Worm (Caenorhabditis elegans): ENCODE data around the gene dhs-5.

ce11 chrII:5423832-5424231, 29.8 kb upstream of the dhs-5 start, which contains the start of gene F07F6.7:
- TF ChIP-seq attf-5 (GFP tag; optimal IDR thresholded peaks at IDR 0.05) (no peak), pha-4 (tag; optimal IDR thresholded peaks at IDR 0.05) (no peak), let-607 (tag; optimal IDR thresholded peaks at IDR 0.05) (no peak), madf-8 (GFP tag; conservative IDR thresholded peaks at IDR 0.05) (peak; percentile 49), F49E8.2 (tag; optimal IDR thresholded peaks at IDR 0.05; ENCODE audit: insufficient read depth) (no peak), Y67H2A.10 (GFP tag; conservative IDR thresholded peaks at IDR 0.05) (no peak), ztf-26 (tag; optimal IDR thresholded peaks at IDR 0.05) (no peak), rpc-1 (optimal IDR thresholded peaks at IDR 0.05) (no peak), rpc-1 (tag; optimal IDR thresholded peaks at IDR 0.05) (no peak), unc-62 (GFP tag; optimal IDR thresholded peaks at IDR 0.05) (no peak), dpl-1 (GFP tag; optimal IDR thresholded peaks at IDR 0.05) (no peak), madf-3 (GFP tag; IDR thresholded peaks at IDR 0.05) (no peak), F57A8.1 (GFP tag; optimal IDR thresholded peaks at IDR 0.05) (no peak)
